Fruit fly (Drosophila melanogaster): Measurements from ENCODE around the gene Ranbp21.
A peak's percentile ranks its signal among the peaks of the same experiment; 100 is the strongest.

Gene Ranbp21

DNA sequence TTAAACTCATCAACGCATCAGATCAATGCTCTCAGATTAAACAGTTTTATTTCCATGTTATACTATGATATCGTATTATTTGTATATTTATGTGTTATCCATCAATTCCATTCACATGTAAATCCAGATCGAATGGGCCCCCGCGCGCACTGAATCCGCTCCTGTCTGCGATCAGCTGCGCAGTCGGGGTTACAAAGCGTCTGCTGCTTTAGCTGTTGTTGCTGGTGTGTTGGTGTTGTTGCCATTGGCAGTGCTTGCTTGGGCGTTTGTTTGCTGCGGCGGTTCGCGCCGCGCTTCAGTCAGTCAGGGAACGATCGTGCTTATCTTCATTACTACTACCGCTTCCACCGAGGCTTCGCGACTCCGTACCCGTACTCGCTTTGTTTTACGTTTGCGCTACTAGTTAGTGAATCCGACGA lies 14.9 kb upstream of the Ranbp21 start, which contains the start of gene Zw (continued):
- TF ChIP-seq fd59A (GFP tag; optimal IDR thresholded peaks at IDR 0.05) (peak; percentile 9), CG9139 (GFP tag; optimal IDR thresholded peaks at IDR 0.05) (no peak), dac (GFP tag; optimal IDR thresholded peaks at IDR 0.05) (peak; percentile 16), CG32006 (GFP tag; optimal IDR thresholded peaks at IDR 0.05) (peak; percentile 55), Gug (GFP tag; IDR thresholded peaks at IDR 0.05) (peak; percentile 49; the same call in 1 of the 2 replicates), Eip78C (GFP tag) (peak; percentile 76), fkh (GFP tag; optimal IDR thresholded peaks at IDR 0.05) (peak; percentile 44), Eip75B (GFP tag; optimal IDR thresholded peaks at IDR 0.05) (peak; percentile 53), CG6808 (GFP tag; optimal IDR thresholded peaks at IDR 0.05) (peak; percentile 39), CG6276 (GFP tag; optimal IDR thresholded peaks at IDR 0.05) (no peak), pdm3 (GFP tag; optimal IDR thresholded peaks at IDR 0.05) (peak; percentile 67), CG6163 (GFP tag; IDR thresholded peaks at IDR 0.05) (peak; percentile 71), ss (GFP tag; optimal IDR thresholded peaks at IDR 0.05) (peak; percentile 15 to 31), vri (GFP tag; optimal IDR thresholded peaks at IDR 0.05) (peak; percentile 55), Eip93F (GFP tag; optimal IDR thresholded peaks at IDR 0.05) (peak; percentile 44), CG11902 (GFP tag; optimal IDR thresholded peaks at IDR 0.05) (peak; percentile 89), CG11294 (GFP tag; IDR thresholded peaks at IDR 0.05) (peak; percentile 34; the same call in 1 of the 2 replicates), CG16779 (tag; optimal IDR thresholded peaks at IDR 0.05) (peak; percentile 19), acj6 (GFP tag; optimal IDR thresholded peaks at IDR 0.05) (peak; percentile 41), CG31627 (GFP tag; optimal IDR thresholded peaks at IDR 0.05) (peak; percentile 60), achi (GFP tag; optimal IDR thresholded peaks at IDR 0.05) (peak; percentile 43), CG8632 (GFP tag; optimal IDR thresholded peaks at IDR 0.05) (peak; percentile 36), Hr4 (GFP tag; optimal IDR thresholded peaks at IDR 0.05) (peak; percentile 59), CG1621 (tag; optimal IDR thresholded peaks at IDR 0.05) (peak; percentile 2), CG10631 (GFP tag; optimal IDR thresholded peaks at IDR 0.05) (no peak), Ets21C (GFP tag; optimal IDR thresholded peaks at IDR 0.05) (peak; percentile 60), fd85E (GFP tag; optimal IDR thresholded peaks at IDR 0.05) (no peak), Sox15 (GFP tag; optimal IDR thresholded peaks at IDR 0.05) (peak; percentile 19), dsx (GFP tag; optimal IDR thresholded peaks at IDR 0.05; ENCODE audit: poor library complexity, severe bottlenecking) (peak; percentile 6), esn (GFP tag; optimal IDR thresholded peaks at IDR 0.05) (peak; percentile 65), Sox14 (GFP tag; optimal IDR thresholded peaks at IDR 0.05) (peak; percentile 65), net (GFP tag; optimal IDR thresholded peaks at IDR 0.05) (peak; percentile 44), Hr38 (GFP tag; optimal IDR thresholded peaks at IDR 0.05) (no peak), lz (GFP tag; optimal IDR thresholded peaks at IDR 0.05) (peak; percentile 67)

DNA sequence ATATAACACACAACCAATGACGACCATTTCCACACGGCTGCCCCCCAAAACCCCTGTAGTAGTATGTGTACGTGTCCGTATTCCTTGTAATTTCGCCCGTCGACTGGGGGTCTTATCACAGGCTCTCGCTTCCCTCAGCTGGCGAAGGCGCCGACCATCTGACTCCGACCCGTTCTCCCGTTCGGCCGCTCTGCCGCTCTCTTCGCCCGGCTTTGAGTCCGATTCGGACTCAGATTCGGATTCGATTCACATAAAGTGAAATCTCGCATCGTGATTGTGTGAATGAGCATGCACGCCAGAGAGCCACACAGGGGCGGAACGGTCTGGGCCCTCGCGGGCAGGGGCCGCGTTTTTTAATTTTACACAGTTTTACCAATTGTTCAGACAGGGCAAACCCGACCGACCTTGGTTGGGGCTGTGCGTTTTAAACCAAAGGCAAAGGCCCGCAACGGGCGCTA lies 13.6 kb upstream of the Ranbp21 start:
- TF ChIP-seq CG10669 (GFP tag; optimal IDR thresholded peaks at IDR 0.05) (peak; percentile 22), CG6792 (GFP tag; optimal IDR thresholded peaks at IDR 0.05) (peak; percentile 30), fkh (GFP tag; optimal IDR thresholded peaks at IDR 0.05) (no peak), dsx (GFP tag; optimal IDR thresholded peaks at IDR 0.05; ENCODE audit: poor library complexity, severe bottlenecking) (peak; percentile 27), CG11294 (GFP tag; IDR thresholded peaks at IDR 0.05) (0 out of 2 replicates have a peak, but pooled peaks have one; percentile 19), CG4318 (GFP tag; optimal IDR thresholded peaks at IDR 0.05) (no peak), net (GFP tag; optimal IDR thresholded peaks at IDR 0.05) (no peak), topi (GFP tag; optimal IDR thresholded peaks at IDR 0.05) (peak; percentile 26), Eip78C (GFP tag) (peak; percentile 71), salr (GFP tag; optimal IDR thresholded peaks at IDR 0.05) (no peak), OdsH (GFP tag; optimal IDR thresholded peaks at IDR 0.05) (peak; percentile 23), dac (GFP tag; optimal IDR thresholded peaks at IDR 0.05) (no peak), acj6 (GFP tag; optimal IDR thresholded peaks at IDR 0.05) (peak; percentile 20), CG15336 (GFP tag; IDR thresholded peaks at IDR 0.05) (peak; percentile 28; the same call in 1 of the 2 replicates), Sox14 (GFP tag; optimal IDR thresholded peaks at IDR 0.05) (peak; percentile 46), lz (GFP tag; optimal IDR thresholded peaks at IDR 0.05) (peak; percentile 57), CG6163 (GFP tag; IDR thresholded peaks at IDR 0.05) (peak; percentile 58; the same call in 2 of the 3 replicates), svp (GFP tag) (peak; percentile 93), Hr38 (GFP tag; optimal IDR thresholded peaks at IDR 0.05) (no peak), CG31627 (GFP tag; optimal IDR thresholded peaks at IDR 0.05) (peak; percentile 56), CG10631 (GFP tag; optimal IDR thresholded peaks at IDR 0.05) (no peak), CG3919 (GFP tag; optimal IDR thresholded peaks at IDR 0.05) (peak; percentile 46), CG11762 (GFP tag; optimal IDR thresholded peaks at IDR 0.05; ENCODE audit: insufficient read depth) (no peak), CG6854 (GFP tag; optimal IDR thresholded peaks at IDR 0.05) (peak; percentile 23), vri (GFP tag; optimal IDR thresholded peaks at IDR 0.05) (peak; percentile 7), CG3032 (tag; optimal IDR thresholded peaks at IDR 0.05) (peak; percentile 41), Blimp-1 (GFP tag; optimal IDR thresholded peaks at IDR 0.05) (peak; percentile 24), eg (GFP tag; IDR thresholded peaks at IDR 0.05) (peak; percentile 80), pdm3 (GFP tag; optimal IDR thresholded peaks at IDR 0.05) (peak; percentile 36), CG16779 (tag; optimal IDR thresholded peaks at IDR 0.05) (peak; percentile 45)

Measured in whole organism, prepupa.